Fruit fly (Drosophila melanogaster) whole organism, pupa: ENCODE measurements around the gene CG12439.

ENCODE experiments used
- CG10348 ChIP-seq: fragments of 200-800 bp; sonication (Bioruptor generic); IDR thresholded peaks from 2 replicates; pipeline ENCODE4 v1.3.6; 2022; ENCODE audit warnings: missing biosample characterization, missing genetic modification characterization
- CG9948 ChIP-seq: fragments of 200-800 bp; sonication (Bioruptor generic); optimal IDR thresholded peaks from 2 replicates; lab custom pipeline; 2018; ENCODE audit warnings: missing biosample characterization, mild to moderate bottlenecking, missing genetic modification characterization, moderate library complexity

dm6 chr2L:9111514-9111913, 34.6 kb downstream of the CG12439 start, which contains the start of gene Or30a:
- no peak for TF ChIP-seq CG9948
- TF ChIP-seq CG10348 (GFP tag; lab: Robert Waterston, UW) = no peak
